Fruit fly (Drosophila melanogaster): ENCODE results near the gene jar.

The jar gene

DNA sequence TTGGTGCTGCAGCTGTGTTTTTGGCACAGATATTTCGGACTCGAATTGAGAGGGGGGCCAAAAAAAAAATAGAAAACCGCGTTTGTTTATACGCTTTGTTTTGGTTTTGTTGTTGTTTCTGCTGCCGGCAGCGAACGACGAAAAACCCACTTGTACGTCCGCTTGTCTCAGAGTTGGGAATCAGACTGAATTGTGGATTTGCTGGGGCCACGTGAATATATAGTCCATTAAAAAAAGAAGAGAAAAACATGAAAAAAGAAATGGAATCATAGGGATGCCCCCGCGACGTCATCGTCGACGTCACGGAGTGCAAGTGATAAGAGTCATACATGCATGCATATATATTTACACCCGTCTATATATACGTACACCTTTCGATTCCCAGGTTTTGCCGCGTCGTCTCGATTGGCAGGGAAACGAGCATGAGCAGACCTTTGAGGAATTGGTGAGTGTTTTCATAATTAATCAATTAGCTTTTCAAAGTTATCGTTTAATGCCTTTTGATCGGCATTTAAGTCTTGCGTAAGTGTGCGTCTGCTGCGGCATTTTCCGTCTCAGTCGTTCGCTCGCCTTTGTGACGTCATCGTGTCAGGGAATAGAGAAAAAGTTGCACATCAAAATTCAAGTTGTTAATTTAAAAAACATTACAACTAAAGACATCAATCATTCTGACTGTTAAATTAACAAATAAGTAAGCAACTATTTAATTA is 48.8 kb upstream of the jar start (continued):
- TF ChIP-seq crp (GFP tag; optimal IDR thresholded peaks at IDR 0.05) (no peak), nom (GFP tag; optimal IDR thresholded peaks at IDR 0.05) (peak; percentile 54), CG43689 (GFP tag; IDR thresholded peaks at IDR 0.05) (no peak), Xbp1 (GFP tag; optimal IDR thresholded peaks at IDR 0.05) (no peak), fd96Cb (tag; optimal IDR thresholded peaks at IDR 0.05) (peak; percentile 3), zen (tag; optimal IDR thresholded peaks at IDR 0.05) (no peak), CG6791 (GFP tag; IDR thresholded peaks at IDR 0.05; ENCODE audit: partially characterized antibody) (no peak), CG3838 (GFP tag; optimal IDR thresholded peaks at IDR 0.05) (no peak), chn (GFP tag; optimal IDR thresholded peaks at IDR 0.05) (no peak), CG34422 (GFP tag; IDR thresholded peaks at IDR 0.05) (0 out of 3 replicates have a peak, but pooled peaks have one; percentile 59), E2f2 (GFP tag; IDR thresholded peaks at IDR 0.05) (no peak), CG14710 (tag; optimal IDR thresholded peaks at IDR 0.05) (no peak), fd3F (GFP tag; optimal IDR thresholded peaks at IDR 0.05) (no peak), CG17361 (GFP tag; IDR thresholded peaks at IDR 0.05) (no peak), Myb (GFP tag; optimal IDR thresholded peaks at IDR 0.05) (no peak), Abd-B (GFP tag; optimal IDR thresholded peaks at IDR 0.05) (no peak), gsb (GFP tag; IDR thresholded peaks at IDR 0.05) (no peak), Bgb (GFP tag; IDR thresholded peaks at IDR 0.05; ENCODE audit: partially characterized antibody) (no peak), CG14860 (GFP tag; IDR thresholded peaks at IDR 0.05; ENCODE audit: partially characterized antibody) (no peak), bcd (GFP tag; optimal IDR thresholded peaks at IDR 0.05) (no peak), dmrt11E (tag; optimal IDR thresholded peaks at IDR 0.05) (no peak), CTCF (GFP tag; optimal IDR thresholded peaks at IDR 0.05) (no peak), CG1792 (GFP tag; optimal IDR thresholded peaks at IDR 0.05) (no peak), CG6254 (GFP tag; optimal IDR thresholded peaks at IDR 0.05) (no peak), BtbVII (GFP tag; optimal IDR thresholded peaks at IDR 0.05) (peak; percentile 67), gcm2 (GFP tag; optimal IDR thresholded peaks at IDR 0.05) (no peak), zen2 (GFP tag; IDR thresholded peaks at IDR 0.05; ENCODE audit: partially characterized antibody) (no peak), CG32772 (GFP tag; IDR thresholded peaks at IDR 0.05) (peak; percentile 38; the same call in 1 of the 2 replicates), so (GFP tag; IDR thresholded peaks at IDR 0.05) (no peak), insv (GFP tag; optimal IDR thresholded peaks at IDR 0.05) (no peak), chm (GFP tag; IDR thresholded peaks at IDR 0.05) (0 out of 2 replicates have a peak, but pooled peaks have one; percentile 8), Ravus (GFP tag; IDR thresholded peaks at IDR 0.05) (no peak), CG1233 (GFP tag; optimal IDR thresholded peaks at IDR 0.05) (no peak), CG9932 (GFP tag; IDR thresholded peaks at IDR 0.05) (no peak), CG8388 (GFP tag; optimal IDR thresholded peaks at IDR 0.05) (no peak), cas (GFP tag; IDR thresholded peaks at IDR 0.05) (no peak), Med (GFP tag) (peak; percentile 35), CG10147 (GFP tag; optimal IDR thresholded peaks at IDR 0.05) (no peak), salm (tag; optimal IDR thresholded peaks at IDR 0.05) (no peak), CG4360 (GFP tag; IDR thresholded peaks at IDR 0.05) (peak; percentile 69), ara (GFP tag; IDR thresholded peaks at IDR 0.05) (no peak), trem (tag; optimal IDR thresholded peaks at IDR 0.05) (no peak), mirr (GFP tag; optimal IDR thresholded peaks at IDR 0.05) (no peak), ken (GFP tag; IDR thresholded peaks at IDR 0.05) (no peak), sens (GFP tag) (peak; percentile 21), HmgZ (tag; optimal IDR thresholded peaks at IDR 0.05) (no peak), sc (optimal IDR thresholded peaks at IDR 0.05) (no peak), sc (GFP tag; optimal IDR thresholded peaks at IDR 0.05) (no peak), dati (GFP tag; IDR thresholded peaks at IDR 0.05) (no peak), CG6689 (GFP tag; IDR thresholded peaks at IDR 0.05) (no peak), PHDP (tag; optimal IDR thresholded peaks at IDR 0.05) (no peak)

Measured in whole organism, embryonic.